Fruit fly (Drosophila melanogaster) whole organism, pupa: ENCODE data around the gene CG5004.

Source experiments
- CG13204 ChIP-seq: fragments of 200-800 bp; sonication (Bioruptor generic); optimal IDR thresholded peaks from 2 replicates; lab custom pipeline; 2018; ENCODE audit warnings: missing biosample characterization, mild to moderate bottlenecking, missing genetic modification characterization, moderate library complexity
- CG14655 ChIP-seq: fragments of 200-800 bp; sonication (Bioruptor generic); optimal IDR thresholded peaks from 3 replicates; lab custom pipeline; 2017; ENCODE audit warnings: mild to moderate bottlenecking, missing biosample characterization, missing genetic modification reagents, missing genetic modification characterization
- CG17806 ChIP-seq: fragments of 200-800 bp; sonication (Bioruptor generic); optimal IDR thresholded peaks from 2 replicates; lab custom pipeline; 2018; ENCODE audit warnings: missing biosample characterization, mild to moderate bottlenecking, missing genetic modification characterization, moderate library complexity
- CG32121 ChIP-seq: fragments of 200-800 bp; sonication (Bioruptor generic); IDR thresholded peaks from 2 replicates; pipeline ENCODE4 v1.3.6; 2022; ENCODE audit warnings: missing biosample characterization, missing genetic modification characterization
- CG8301 ChIP-seq: fragments of 200-800 bp; sonication (Bioruptor generic); optimal IDR thresholded peaks from 2 replicates; lab custom pipeline; 2018; ENCODE audit warnings: missing biosample characterization, mild to moderate bottlenecking, missing genetic modification characterization
- CG9948 ChIP-seq: fragments of 200-800 bp; sonication (Bioruptor generic); optimal IDR thresholded peaks from 2 replicates; lab custom pipeline; 2018; ENCODE audit warnings: missing biosample characterization, mild to moderate bottlenecking, missing genetic modification characterization, moderate library complexity
- D1 ChIP-seq: fragments of 200-800 bp; sonication (Bioruptor generic); optimal IDR thresholded peaks from 2 replicates; lab custom pipeline; 2018; ENCODE audit warnings: missing biosample characterization, mild to moderate bottlenecking, missing genetic modification characterization, moderate library complexity
- Ets98B ChIP-seq: fragments of 200-800 bp; sonication (Bioruptor generic); IDR thresholded peaks from 2 replicates; pipeline ENCODE4 v1.3.6; 2022; ENCODE audit warnings: missing biosample characterization, missing genetic modification characterization
- Pif1B ChIP-seq: fragments of 200-800 bp; sonication (Bioruptor generic); optimal IDR thresholded peaks from 3 replicates; lab custom pipeline; 2016; ENCODE audit warnings: missing biosample characterization, missing genetic modification characterization

- TF ChIP-seq CG14655 (GFP tag; lab: Kevin White, UChicago) (no peak), CG8301 (no peak), Pif1B (GFP tag; lab: Kevin White, UChicago) (no peak), D1 (tag; lab: Kevin White, UChicago) (no peak), CG13204 (GFP tag; lab: Kevin White, UChicago) (no peak), CG17806 (tag; lab: Kevin White, UChicago) (no peak), CG32121 (no peak), CG9948 (tag; lab: Kevin White, UChicago) (no peak), Ets98B (no peak)
Observed at dm6 chrX:17177606-17178005, 70.2 kb downstream of the CG5004 start.
